Worm (Caenorhabditis elegans) whole organism, L4 larva: ENCODE data around the gene K11H3.3.

ENCODE experiments used
- F10B5.3 ChIP-seq: sonication (generic microtip); optimal IDR thresholded peaks from 2 replicates; lab custom pipeline; 2016; ENCODE audit warnings: mild to moderate bottlenecking, missing genetic modification characterization, missing compliant biosample characterization
- F26F4.8 ChIP-seq: fragments of 200-800 bp; sonication (Bioruptor generic); conservative IDR thresholded peaks from 2 replicates; pipeline ENCODE4 v1.3.6; 2022; ENCODE audit warnings: missing genetic modification characterization, missing compliant biosample characterization
- F49E8.2 ChIP-seq: sonication (generic microtip); optimal IDR thresholded peaks from 2 replicates; lab custom pipeline; 2016; ENCODE audit warnings: missing compliant biosample characterization, mild to moderate bottlenecking, missing genetic modification characterization, borderline replicate concordance
- R02D3.7 ChIP-seq: fragments of 150-350 bp; sonication (generic microtip); optimal IDR thresholded peaks from 3 replicates; lab custom pipeline; 2014; ENCODE audit warnings: missing biosample characterization, missing genetic modification characterization
- T20F7.1 ChIP-seq: fragments of 200-800 bp; sonication (Bioruptor generic); optimal IDR thresholded peaks from 2 replicates; lab custom pipeline; 2018; ENCODE audit warnings: mild to moderate bottlenecking, missing genetic modification characterization, missing compliant biosample characterization
- Y105C5A.15 ChIP-seq: fragments of 200-800 bp; sonication (Bioruptor generic); IDR thresholded peaks from 2 replicates; pipeline ENCODE4 v1.3.6; 2022; ENCODE audit warnings: missing genetic modification characterization, missing compliant biosample characterization
- Y48G9A.11 ChIP-seq: fragments of 200-800 bp; sonication (Bioruptor generic); IDR thresholded peaks from 2 replicates; pipeline ENCODE4 v1.3.6; 2022; ENCODE audit warnings: missing genetic modification reagents, missing genetic modification characterization, missing compliant biosample characterization
- ZK546.5 ChIP-seq, 2 experiments: sonication (generic microtip); optimal IDR thresholded peaks; 2 replicates each; lab custom pipeline; 2017; ENCODE audit warnings: missing biosample characterization in 2 of 2, missing genetic modification characterization in 2 of 2
- aha-1 ChIP-seq: fragments of 150-350 bp; peaks from one replicate; lab custom pipeline; 2014; ENCODE audit warnings: missing biosample characterization, missing genetic modification characterization
- aly-2 ChIP-seq: sonication (generic microtip); optimal IDR thresholded peaks from 2 replicates; lab custom pipeline; 2018; ENCODE audit warnings: missing biosample characterization, missing genetic modification characterization
- ama-1 ChIP-seq: fragments of 150-350 bp; optimal IDR thresholded peaks from 2 replicates; lab custom pipeline; 2014; ENCODE audit warnings: inconsistent platforms, mixed read lengths
- arid-1 ChIP-seq: fragments of 200-800 bp; sonication (Bioruptor generic); conservative IDR thresholded peaks from 2 replicates; pipeline ENCODE4 v1.3.6; 2022; ENCODE audit warnings: missing genetic modification reagents, missing genetic modification characterization, missing compliant biosample characterization
- ceh-20 ChIP-seq: fragments of 200-800 bp; sonication (Bioruptor generic); IDR thresholded peaks from 2 replicates; pipeline ENCODE4 v1.3.6; 2022; ENCODE audit warnings: missing genetic modification reagents, missing genetic modification characterization, missing compliant biosample characterization
- ceh-32 ChIP-seq: sonication (generic microtip); optimal IDR thresholded peaks from 2 replicates; lab custom pipeline; 2016; ENCODE audit warnings: mild to moderate bottlenecking, missing genetic modification characterization, missing compliant biosample characterization; ENCODE audit not compliant: poor library complexity
- ceh-44 ChIP-seq: fragments of 200-800 bp; sonication (Bioruptor generic); IDR thresholded peaks from 2 replicates; pipeline ENCODE4 v1.3.6; 2022; ENCODE audit warnings: missing genetic modification reagents, missing genetic modification characterization, missing compliant biosample characterization
- ces-1 ChIP-seq: fragments of 150-350 bp; sonication (generic microtip); optimal IDR thresholded peaks from 4 replicates; lab custom pipeline; 2014; ENCODE audit warnings: missing biosample characterization, missing genetic modification reagents, missing genetic modification characterization
- daf-16 ChIP-seq, 3 experiments: sonication (generic microtip); optimal IDR thresholded peaks; 2 replicates each; lab custom pipeline; 2016 to 2017; ENCODE audit warnings: missing genetic modification characterization in 3 of 3, missing genetic modification reagents in 3 of 3, mild to moderate bottlenecking in 2 of 3, missing compliant biosample characterization in 2 of 3, missing biosample characterization in 1 of 3, moderate library complexity in 1 of 3
- daf-19 ChIP-seq: fragments of 200-800 bp; sonication (Bioruptor generic); conservative IDR thresholded peaks from 2 replicates; pipeline ENCODE4 v1.3.6; 2022; ENCODE audit warnings: missing genetic modification characterization, missing compliant biosample characterization
- egl-43 ChIP-seq: fragments of 200-800 bp; sonication (Bioruptor generic); IDR thresholded peaks from 2 replicates; pipeline ENCODE4 v1.3.6; 2022; ENCODE audit warnings: missing genetic modification reagents, missing genetic modification characterization, missing compliant biosample characterization
- gei-8 ChIP-seq: fragments of 200-800 bp; sonication (Bioruptor generic); optimal IDR thresholded peaks from 2 replicates; lab custom pipeline; 2018; ENCODE audit warnings: mild to moderate bottlenecking, missing genetic modification characterization, missing compliant biosample characterization
- hif-1 ChIP-seq, 2 experiments: sonication (generic microtip); optimal IDR thresholded peaks; 2 replicates each; lab custom pipeline; 2016 to 2017; ENCODE audit warnings: missing compliant biosample characterization in 2 of 2, missing genetic modification characterization in 2 of 2, missing genetic modification reagents in 2 of 2, missing genotype in 2 of 2, mild to moderate bottlenecking in 1 of 2
- hlh-11 ChIP-seq: fragments of 200-800 bp; sonication (Bioruptor generic); optimal IDR thresholded peaks from 2 replicates; lab custom pipeline; 2018; ENCODE audit warnings: mild to moderate bottlenecking, missing genetic modification characterization, missing compliant biosample characterization
- hlh-30 ChIP-seq: sonication (generic microtip); optimal IDR thresholded peaks from 2 replicates; lab custom pipeline; 2017; ENCODE audit warnings: antibody characterized with exemption, mild to moderate bottlenecking, missing genetic modification characterization, missing compliant biosample characterization; ENCODE audit not compliant: insufficient read depth
- hmg-1.1 ChIP-seq: fragments of 200-800 bp; sonication (Bioruptor generic); IDR thresholded peaks from 2 replicates; pipeline ENCODE4 v1.3.6; 2022; ENCODE audit warnings: missing genetic modification reagents, missing genetic modification characterization, missing compliant biosample characterization
- lim-7 ChIP-seq: fragments of 200-800 bp; sonication (Bioruptor generic); IDR thresholded peaks from 2 replicates; pipeline ENCODE4 v1.3.6; 2022; ENCODE audit warnings: missing genetic modification characterization, missing compliant biosample characterization
- lin-1 ChIP-seq: fragments of 200-800 bp; sonication (Bioruptor generic); IDR thresholded peaks from 2 replicates; pipeline ENCODE4 v1.3.6; 2022; ENCODE audit warnings: missing genetic modification reagents, missing genetic modification characterization, missing compliant biosample characterization
- lin-13 ChIP-seq: fragments of 150-350 bp; optimal IDR thresholded peaks from 2 replicates; lab custom pipeline; 2014; ENCODE audit warnings: missing biosample characterization, missing genetic modification reagents, missing genetic modification characterization
- lin-29 ChIP-seq: fragments of 200-800 bp; sonication (Bioruptor generic); IDR thresholded peaks from 2 replicates; pipeline ENCODE4 v1.3.6; 2022; ENCODE audit warnings: missing genetic modification reagents, missing genetic modification characterization, missing compliant biosample characterization
- lin-38 ChIP-seq: fragments of 200-800 bp; sonication (Bioruptor generic); IDR thresholded peaks from 2 replicates; pipeline ENCODE4 v1.3.6; 2022; ENCODE audit warnings: missing genetic modification reagents, missing genetic modification characterization, missing compliant biosample characterization
- madf-9 ChIP-seq: fragments of 200-800 bp; sonication (Bioruptor generic); conservative IDR thresholded peaks from 2 replicates; pipeline ENCODE4 v1.3.6; 2022; ENCODE audit warnings: missing genetic modification reagents, missing genetic modification characterization, missing compliant biosample characterization
- mep-1 ChIP-seq: fragments of 150-350 bp; sonication (generic microtip); optimal IDR thresholded peaks from 3 replicates; lab custom pipeline; 2014; ENCODE audit warnings: missing biosample characterization, missing genetic modification characterization
- mxl-2 ChIP-seq: fragments of 200-800 bp; sonication (Bioruptor generic); conservative IDR thresholded peaks from 2 replicates; pipeline ENCODE4 v1.3.6; 2022; ENCODE audit warnings: missing genetic modification reagents, missing genetic modification characterization, missing compliant biosample characterization
- nhr-11 ChIP-seq: fragments of 150-350 bp; optimal IDR thresholded peaks from 2 replicates; lab custom pipeline; 2014; ENCODE audit warnings: missing biosample characterization, missing genetic modification characterization
- nhr-28 ChIP-seq: fragments of 150-350 bp; optimal IDR thresholded peaks from 2 replicates; lab custom pipeline; 2014; ENCODE audit warnings: missing biosample characterization, missing genetic modification characterization
- nhr-41 ChIP-seq: fragments of 200-800 bp; sonication (Bioruptor generic); IDR thresholded peaks from 2 replicates; pipeline ENCODE4 v1.3.6; 2022; ENCODE audit warnings: missing genetic modification reagents, missing genetic modification characterization, missing compliant biosample characterization
- nhr-76 ChIP-seq: fragments of 150-350 bp; optimal IDR thresholded peaks from 2 replicates; lab custom pipeline; 2014; ENCODE audit warnings: missing biosample characterization, missing genetic modification characterization
- rbr-2 ChIP-seq: sonication (generic microtip); optimal IDR thresholded peaks from 2 replicates; lab custom pipeline; 2016; ENCODE audit warnings: missing genotype, missing genetic modification characterization, missing compliant biosample characterization
- saeg-2 ChIP-seq: fragments of 200-800 bp; sonication (Bioruptor generic); IDR thresholded peaks from 2 replicates; pipeline ENCODE4 v1.3.6; 2022; ENCODE audit warnings: missing genetic modification reagents, missing genetic modification characterization, missing compliant biosample characterization
- set-16 ChIP-seq: fragments of 200-800 bp; sonication (Bioruptor generic); IDR thresholded peaks from 2 replicates; pipeline ENCODE4 v1.3.6; 2022; ENCODE audit warnings: missing genetic modification reagents, missing genetic modification characterization, missing compliant biosample characterization
- skn-1 ChIP-seq: fragments of 150-350 bp; optimal IDR thresholded peaks from 2 replicates; lab custom pipeline; 2014; ENCODE audit warnings: missing biosample characterization, missing genetic modification characterization
- snpc-4 ChIP-seq: fragments of 150-350 bp; optimal IDR thresholded peaks from 2 replicates; lab custom pipeline; 2014; ENCODE audit warnings: missing biosample characterization, missing genetic modification characterization
- spr-1 ChIP-seq: sonication (generic microtip); optimal IDR thresholded peaks from 2 replicates; lab custom pipeline; 2016; ENCODE audit warnings: mild to moderate bottlenecking, missing genetic modification characterization, missing compliant biosample characterization
- tra-1 ChIP-seq: fragments of 200-800 bp; sonication (Bioruptor generic); IDR thresholded peaks from 2 replicates; pipeline ENCODE4 v1.3.6; 2022; ENCODE audit warnings: missing genetic modification reagents, missing genetic modification characterization, missing compliant biosample characterization
- unc-130 ChIP-seq: sonication (generic microtip); optimal IDR thresholded peaks from 2 replicates; lab custom pipeline; 2016; ENCODE audit warnings: missing genetic modification reagents, missing genetic modification characterization, missing compliant biosample characterization
- unc-39 ChIP-seq: sonication (generic microtip); optimal IDR thresholded peaks from 2 replicates; lab custom pipeline; 2017; ENCODE audit warnings: missing biosample characterization, missing genetic modification characterization
- vab-7 ChIP-seq: fragments of 200-800 bp; sonication (Bioruptor generic); IDR thresholded peaks from 2 replicates; pipeline ENCODE4 v1.3.6; 2022; ENCODE audit warnings: missing genetic modification reagents, missing genetic modification characterization, missing compliant biosample characterization
- zag-1 ChIP-seq: fragments of 150-350 bp; optimal IDR thresholded peaks from 2 replicates; lab custom pipeline; 2014; ENCODE audit warnings: missing biosample characterization, missing genetic modification characterization
- zfp-2 ChIP-seq: sonication (generic microtip); optimal IDR thresholded peaks from 2 replicates; lab custom pipeline; 2016; ENCODE audit warnings: mild to moderate bottlenecking, missing genetic modification characterization, missing compliant biosample characterization
- zfp-3 ChIP-seq: fragments of 200-800 bp; sonication (Bioruptor generic); conservative IDR thresholded peaks from 2 replicates; pipeline ENCODE4 v1.3.6; 2022; ENCODE audit warnings: missing genetic modification reagents, missing genetic modification characterization, missing compliant biosample characterization
- zip-2 ChIP-seq: fragments of 150-350 bp; optimal IDR thresholded peaks from 2 replicates; lab custom pipeline; 2014; ENCODE audit warnings: missing biosample characterization, missing genetic modification characterization

Gene K11H3.3

ce11 chrIII:9867780-9868503 is 16.3 kb downstream of the K11H3.3 start, which contains the start of gene dhhc-4 (continued):
- no peak for TF ChIP-seq zag-1 (tag; lab: Kevin White, UChicago)
- TF ChIP-seq ama-1 (lab: Kevin White, UChicago) = no peak
- TF ChIP-seq aly-2 (tag; lab: Kevin White, UChicago) = no peak
- no peak for TF ChIP-seq snpc-4
- TF ChIP-seq zip-2 (tag; lab: Kevin White, UChicago) = no peak
- TF ChIP-seq ceh-44 (GFP tag; lab: Robert Waterston, UW) = no peak
- no peak; the same call in none of the 2 replicates for TF ChIP-seq lin-38 (GFP tag; lab: Robert Waterston, UW)
- TF ChIP-seq mep-1 (tag; lab: Kevin White, UChicago) = peak; percentile 48
- no peak for TF ChIP-seq ZK546.5 (tag; optimal IDR thresholded peaks at IDR 0.05; lab: Kevin White, UChicago)
- no peak for TF ChIP-seq unc-39
- TF ChIP-seq hlh-11 (tag; lab: Kevin White, UChicago) = no peak
- peak in 1 of 2 experiments; percentile 10 for TF ChIP-seq daf-16 (GFP tag; optimal IDR thresholded peaks at IDR 0.05; lab: Kevin White, UChicago)
- no peak for TF ChIP-seq daf-16 (tag; optimal IDR thresholded peaks at IDR 0.05; lab: Kevin White, UChicago)
- no peak; the same call in 1 of the 2 replicates for TF ChIP-seq madf-9 (GFP tag; lab: Robert Waterston, UW)
- TF ChIP-seq skn-1 (tag; lab: Kevin White, UChicago) = no peak
- TF ChIP-seq unc-130 (GFP tag; lab: Kevin White, UChicago) = peak; percentile 89
- TF ChIP-seq hlh-30 = peak; percentile 20
- TF ChIP-seq nhr-11 (tag; lab: Kevin White, UChicago) = no peak
- no peak for TF ChIP-seq lin-1 (GFP tag; lab: Robert Waterston, UW)
- TF ChIP-seq aha-1 (tag; lab: Kevin White, UChicago) = peak; percentile 13
- TF ChIP-seq R02D3.7 (tag; lab: Kevin White, UChicago) = no peak
- peak; percentile 54; the same call in 1 of the 2 replicates for TF ChIP-seq Y48G9A.11 (GFP tag; lab: Robert Waterston, UW)
- no peak for TF ChIP-seq F26F4.8 (GFP tag; lab: Robert Waterston, UW)
- no peak for TF ChIP-seq gei-8
- TF ChIP-seq egl-43 (GFP tag; lab: Robert Waterston, UW) = no peak
- no peak for TF ChIP-seq nhr-28
- peak; percentile 11 for TF ChIP-seq T20F7.1
- TF ChIP-seq daf-19 (GFP tag; lab: Robert Waterston, UW) = 0 out of 2 replicates have a peak, but pooled peaks have one; percentile 14
- no peak for TF ChIP-seq vab-7 (GFP tag; lab: Robert Waterston, UW)
- TF ChIP-seq rbr-2 = peak; percentile 51
- TF ChIP-seq lim-7 (GFP tag; lab: Robert Waterston, UW) = no peak
- TF ChIP-seq ces-1 (GFP tag; lab: Kevin White, UChicago) = no peak
- peak; percentile 5 for TF ChIP-seq F10B5.3 (tag; lab: Kevin White, UChicago)
- no peak for TF ChIP-seq nhr-76 (tag; lab: Kevin White, UChicago)
- no peak for TF ChIP-seq saeg-2 (GFP tag; lab: Robert Waterston, UW)
- TF ChIP-seq lin-29 (GFP tag; lab: Robert Waterston, UW) = no peak
- TF ChIP-seq zfp-2 (tag; lab: Kevin White, UChicago) = no peak
- TF ChIP-seq ceh-32 (tag; lab: Kevin White, UChicago) = peak; percentile 19
- no peak for TF ChIP-seq F49E8.2 (tag; lab: Kevin White, UChicago)
- no peak for TF ChIP-seq arid-1 (GFP tag; lab: Robert Waterston, UW)
- peak in 1 of 2 experiments; percentile 91 for TF ChIP-seq hif-1 (tag; optimal IDR thresholded peaks at IDR 0.05; lab: Kevin White, UChicago)
- TF ChIP-seq set-16 (GFP tag; lab: Robert Waterston, UW) = no peak
- no peak for TF ChIP-seq hmg-1.1 (GFP tag; lab: Robert Waterston, UW)
- no peak for TF ChIP-seq tra-1 (GFP tag; lab: Robert Waterston, UW)
- TF ChIP-seq mxl-2 (GFP tag; lab: Robert Waterston, UW) = no peak
- no peak for TF ChIP-seq spr-1 (tag; lab: Kevin White, UChicago)
- 0 out of 2 replicates have a peak, but pooled peaks have one; percentile 22 for TF ChIP-seq zfp-3
- no peak for TF ChIP-seq nhr-41 (GFP tag; lab: Robert Waterston, UW)
- TF ChIP-seq lin-13 (GFP tag; lab: Kevin White, UChicago) = no peak
- TF ChIP-seq Y105C5A.15 = no peak
- TF ChIP-seq ceh-20 (GFP tag; lab: Robert Waterston, UW) = no peak
